Worm (Caenorhabditis elegans) whole organism, late embryonic: ENCODE data around the gene K12H4.5.

Source experiments
- Y22D7AL.16 ChIP-seq: sonication (generic microtip); optimal IDR thresholded peaks from 2 replicates; lab custom pipeline; 2016; ENCODE audit warnings: missing genetic modification characterization, missing compliant biosample characterization
- ahr-1 ChIP-seq: sonication (generic microtip); optimal IDR thresholded peaks from 2 replicates; lab custom pipeline; 2016; ENCODE audit warnings: missing genetic modification characterization, missing compliant biosample characterization
- ceh-18 ChIP-seq: sonication (generic microtip); optimal IDR thresholded peaks from 2 replicates; lab custom pipeline; 2016; ENCODE audit warnings: missing genetic modification characterization, missing compliant biosample characterization
- ceh-24 ChIP-seq: sonication (generic microtip); optimal IDR thresholded peaks from 2 replicates; lab custom pipeline; 2016; ENCODE audit warnings: mild to moderate bottlenecking, missing genetic modification characterization, missing compliant biosample characterization
- ceh-34 ChIP-seq: sonication (generic microtip); optimal IDR thresholded peaks from 2 replicates; lab custom pipeline; 2016; ENCODE audit warnings: mild to moderate bottlenecking, missing genetic modification characterization, missing compliant biosample characterization
- dmd-4 ChIP-seq: sonication (generic microtip); optimal IDR thresholded peaks from 2 replicates; lab custom pipeline; 2016; ENCODE audit warnings: borderline replicate concordance, missing genetic modification characterization, missing compliant biosample characterization
- elt-2 ChIP-seq: sonication (generic microtip); optimal IDR thresholded peaks from 2 replicates; lab custom pipeline; 2016; ENCODE audit warnings: missing genetic modification reagents, missing genetic modification characterization, missing compliant biosample characterization
- eyg-1 ChIP-seq: sonication (generic microtip); optimal IDR thresholded peaks from 2 replicates; lab custom pipeline; 2016; ENCODE audit warnings: missing genotype, missing genetic modification characterization, missing compliant biosample characterization
- fax-1 ChIP-seq: sonication (generic microtip); optimal IDR thresholded peaks from 2 replicates; lab custom pipeline; 2016; ENCODE audit warnings: missing genotype, missing genetic modification characterization, missing compliant biosample characterization
- hlh-30 ChIP-seq: sonication (generic microtip); optimal IDR thresholded peaks from 2 replicates; lab custom pipeline; 2017; ENCODE audit warnings: antibody characterized with exemption, missing genetic modification characterization, missing compliant biosample characterization; ENCODE audit not compliant: insufficient read depth
- lim-6 ChIP-seq: sonication (generic microtip); optimal IDR thresholded peaks from 2 replicates; lab custom pipeline; 2016; ENCODE audit warnings: missing genetic modification characterization, missing compliant biosample characterization
- lin-11 ChIP-seq: fragments of 200-800 bp; sonication (Bioruptor generic); optimal IDR thresholded peaks from 2 replicates; lab custom pipeline; 2018; ENCODE audit warnings: mild to moderate bottlenecking, missing genetic modification characterization, missing compliant biosample characterization
- nfya-1 ChIP-seq: sonication (generic microtip); optimal IDR thresholded peaks from 2 replicates; lab custom pipeline; 2017; ENCODE audit warnings: missing genetic modification characterization, mild to moderate bottlenecking, missing compliant biosample characterization, antibody characterized with exemption, moderate library complexity
- nhr-11 ChIP-seq: fragments of 150-350 bp; optimal IDR thresholded peaks from 2 replicates; lab custom pipeline; 2014; ENCODE audit warnings: missing biosample characterization, missing genetic modification characterization
- npax-4 ChIP-seq: sonication (generic microtip); optimal IDR thresholded peaks from 2 replicates; lab custom pipeline; 2016; ENCODE audit warnings: missing genetic modification characterization, missing compliant biosample characterization
- pax-1 ChIP-seq: fragments of 150-350 bp; optimal IDR thresholded peaks from 2 replicates; lab custom pipeline; 2014; ENCODE audit warnings: missing biosample characterization, missing genetic modification characterization
- pros-1 ChIP-seq: fragments of 150-350 bp; optimal IDR thresholded peaks from 2 replicates; lab custom pipeline; 2014; ENCODE audit warnings: missing biosample characterization, missing genetic modification reagents, missing genetic modification characterization
- syd-9 ChIP-seq: sonication (generic microtip); optimal IDR thresholded peaks from 2 replicates; lab custom pipeline; 2016; ENCODE audit warnings: mild to moderate bottlenecking, missing genetic modification characterization, moderate library complexity, missing compliant biosample characterization
- tbx-7 ChIP-seq: sonication (generic microtip); optimal IDR thresholded peaks from 2 replicates; lab custom pipeline; 2016; ENCODE audit warnings: missing genotype, missing genetic modification characterization, missing compliant biosample characterization
- zip-5 ChIP-seq: sonication (generic microtip); optimal IDR thresholded peaks from 2 replicates; lab custom pipeline; 2016; ENCODE audit warnings: missing genetic modification characterization, missing compliant biosample characterization

The K12H4.5 gene

ce11 chrIII:8093079-8093623 is 48.9 kb downstream of the K12H4.5 start, which contains the start of gene K06H7.2 (continued):
- no peak for TF ChIP-seq pax-1 (tag; lab: Kevin White, UChicago)
- TF ChIP-seq lin-11 (tag; lab: Kevin White, UChicago), result no peak
- no peak for TF ChIP-seq ahr-1
- TF ChIP-seq fax-1 (tag; lab: Kevin White, UChicago), result no peak
- no peak for TF ChIP-seq npax-4 (tag; lab: Kevin White, UChicago)
- no peak for TF ChIP-seq Y22D7AL.16 (tag; lab: Kevin White, UChicago)
- no peak for TF ChIP-seq dmd-4 (tag; lab: Kevin White, UChicago)
- no peak for TF ChIP-seq ceh-24
- peak; percentile 57 for TF ChIP-seq ceh-18 (tag; lab: Kevin White, UChicago)
- no peak for TF ChIP-seq ceh-34 (tag; lab: Kevin White, UChicago)
- no peak for TF ChIP-seq eyg-1 (tag; lab: Kevin White, UChicago)
- TF ChIP-seq hlh-30 (tag; lab: Kevin White, UChicago), result peak; percentile 93
- TF ChIP-seq zip-5 (tag; lab: Kevin White, UChicago), result no peak
- TF ChIP-seq nhr-11, result no peak
- TF ChIP-seq tbx-7 (tag; lab: Kevin White, UChicago), result no peak
- no peak for TF ChIP-seq lim-6
- TF ChIP-seq elt-2 (tag; lab: Kevin White, UChicago), result peak; percentile 22
- no peak for TF ChIP-seq pros-1 (tag; lab: Kevin White, UChicago)
- no peak for TF ChIP-seq syd-9 (tag; lab: Kevin White, UChicago)
- peak; percentile 53 for TF ChIP-seq nfya-1 (tag; lab: Kevin White, UChicago)
